Fruit fly (Drosophila melanogaster): ENCODE measurements around the gene CG11600.

DNA sequence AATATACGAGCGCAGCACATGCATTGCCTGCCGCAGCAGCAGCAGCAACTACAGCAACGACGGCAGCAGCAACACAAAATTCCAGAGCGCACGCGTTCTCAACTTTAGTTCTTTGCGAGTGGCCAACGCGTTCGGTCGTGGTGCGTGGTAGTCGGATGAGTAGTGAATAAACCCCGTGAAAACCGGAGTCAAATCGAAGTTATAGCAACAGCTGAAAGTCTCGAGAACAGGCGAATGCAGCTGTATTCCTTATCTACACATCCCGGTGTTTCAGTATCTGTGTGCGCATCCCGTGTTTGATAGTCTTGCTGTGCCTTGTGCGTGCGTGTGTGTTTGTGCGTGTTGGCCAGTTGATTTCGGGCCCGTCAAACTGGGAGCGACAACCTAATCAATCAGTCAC, 11.6 kb downstream of the CG11600 start, which contains the start of gene Dtg:
- TF ChIP-seq Hr78 (GFP tag; optimal IDR thresholded peaks at IDR 0.05): no peak
- no peak for TF ChIP-seq psq (GFP tag; optimal IDR thresholded peaks at IDR 0.05)
- no peak for TF ChIP-seq OdsH (GFP tag; optimal IDR thresholded peaks at IDR 0.05)
- no peak for TF ChIP-seq usp (GFP tag; optimal IDR thresholded peaks at IDR 0.05)
- TF ChIP-seq h (GFP tag; optimal IDR thresholded peaks at IDR 0.05): no peak

Measured in whole organism, wandering third instar larva.